Worm (Caenorhabditis elegans): ENCODE data around the gene F38A1.11.

DNA sequence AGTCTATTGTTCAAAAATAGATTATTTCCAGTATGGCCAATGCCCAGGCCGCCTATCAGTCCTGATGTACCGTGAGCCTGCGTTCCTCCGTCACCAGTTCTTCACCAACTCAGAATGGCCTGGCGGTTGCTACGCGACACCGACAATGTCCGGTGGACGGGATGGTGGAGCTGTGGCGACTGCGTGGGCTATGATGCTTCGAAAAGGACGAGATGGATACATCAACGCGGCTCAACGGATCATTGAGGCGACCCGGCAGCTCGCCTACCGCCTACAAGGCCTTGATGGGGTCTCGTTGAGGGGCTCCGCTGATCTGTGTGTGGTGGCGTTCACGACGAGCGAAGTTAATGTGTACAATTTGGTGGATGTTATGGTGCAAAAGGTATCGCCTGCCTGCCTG, 47.7 kb upstream of the F38A1.11 start:
- no peak for TF ChIP-seq hmg-4 (GFP tag; optimal IDR thresholded peaks at IDR 0.05)
- TF ChIP-seq ama-1 (optimal IDR thresholded peaks at IDR 0.05): no peak
- no peak for TF ChIP-seq tbx-37 (GFP tag; conservative IDR thresholded peaks at IDR 0.05)
- no peak for TF ChIP-seq aly-1 (tag; optimal IDR thresholded peaks at IDR 0.05)

Measured in whole organism, early embryonic.